Worm (Caenorhabditis elegans): Measurements from ENCODE around the gene oac-52.

oac-52 gene

ce11 chrIV:4307227-4307946 lies 39.0 kb downstream of the oac-52 start, which contains the start of gene set-9:
set-9 (plus strand) TSS chrIV:4307896.
- TF ChIP-seq nhr-21 (tag; optimal IDR thresholded peaks at IDR 0.05) (no peak), nhr-77 (tag; optimal IDR thresholded peaks at IDR 0.05) (no peak), nhr-10 (tag; optimal IDR thresholded peaks at IDR 0.05) (no peak), ztf-11 (tag; optimal IDR thresholded peaks at IDR 0.05) (no peak)

- no peak for TF ChIP-seq nhr-21 (tag; optimal IDR thresholded peaks at IDR 0.05)
- TF ChIP-seq elt-3 (tag; optimal IDR thresholded peaks at IDR 0.05): no peak
- no peak for TF ChIP-seq mdl-1 (tag; optimal IDR thresholded peaks at IDR 0.05)
- no peak for TF ChIP-seq mab-5 (tag; optimal IDR thresholded peaks at IDR 0.05)
- no peak for TF ChIP-seq sma-3 (GFP tag; optimal IDR thresholded peaks at IDR 0.05)
- no peak for TF ChIP-seq egl-27 (tag; optimal IDR thresholded peaks at IDR 0.05)
- TF ChIP-seq sma-9 (GFP tag; optimal IDR thresholded peaks at IDR 0.05): no peak
- TF ChIP-seq sma-9 (tag; optimal IDR thresholded peaks at IDR 0.05): no peak
- TF ChIP-seq Y55F3AM.14 (GFP tag; optimal IDR thresholded peaks at IDR 0.05): no peak
- no peak for TF ChIP-seq skn-1 (tag; optimal IDR thresholded peaks at IDR 0.05)
- TF ChIP-seq ztf-1 (GFP tag; conservative IDR thresholded peaks at IDR 0.05): no peak
- TF ChIP-seq lsy-2 (tag; optimal IDR thresholded peaks at IDR 0.05): no peak
- no peak for TF ChIP-seq lin-11 (tag; optimal IDR thresholded peaks at IDR 0.05)
- TF ChIP-seq ama-1 (optimal IDR thresholded peaks at IDR 0.05): no peak
- no peak for TF ChIP-seq aly-2 (tag; optimal IDR thresholded peaks at IDR 0.05)
- TF ChIP-seq C34F6.9 (tag; optimal IDR thresholded peaks at IDR 0.05): no peak
- no peak for TF ChIP-seq crh-2 (tag; optimal IDR thresholded peaks at IDR 0.05)
- no peak for TF ChIP-seq ceh-82 (tag; optimal IDR thresholded peaks at IDR 0.05)
These were observed 40.1 kb downstream of the oac-52 start for ce11 chrIV:4306317-4306716.

ce11 chrIV:4301202-4301601 lies 45.2 kb downstream of the oac-52 start, which contains the start of gene lgc-22:
lgc-22 (plus strand) TSS chrIV:4301306.
- TF ChIP-seq nhr-10 (tag; optimal IDR thresholded peaks at IDR 0.05) (no peak), crh-2 (tag; optimal IDR thresholded peaks at IDR 0.05) (no peak), aly-2 (tag; optimal IDR thresholded peaks at IDR 0.05) (no peak), peb-1 (tag; optimal IDR thresholded peaks at IDR 0.05) (no peak), sma-9 (GFP tag; optimal IDR thresholded peaks at IDR 0.05) (no peak), sma-9 (tag; optimal IDR thresholded peaks at IDR 0.05) (no peak), ceh-16 (tag; optimal IDR thresholded peaks at IDR 0.05) (no peak), egl-27 (tag; optimal IDR thresholded peaks at IDR 0.05) (no peak), nhr-129 (tag; optimal IDR thresholded peaks at IDR 0.05) (no peak), nhr-237 (tag; optimal IDR thresholded peaks at IDR 0.05) (no peak)

DNA sequence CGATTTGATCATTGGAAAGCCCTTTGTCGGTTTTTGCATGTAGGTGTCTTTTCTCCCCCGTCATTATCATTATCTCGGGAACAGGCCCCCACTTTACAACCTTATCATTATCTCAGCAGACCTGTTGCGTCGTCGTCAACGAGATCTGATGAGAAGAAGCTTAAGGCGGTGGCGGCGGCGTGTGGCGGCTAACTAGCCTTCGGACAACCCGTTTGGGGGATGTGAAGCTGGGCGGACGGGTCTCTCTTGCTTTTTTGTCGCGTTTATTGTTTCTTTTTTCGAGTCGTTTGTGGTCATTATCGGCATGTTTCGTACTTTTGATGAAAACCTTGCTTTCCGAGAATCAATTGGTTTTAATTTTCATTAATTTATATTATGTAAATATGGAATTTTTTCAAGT lies 46.4 kb downstream of the oac-52 start:
- no peak for TF ChIP-seq zag-1 (tag; optimal IDR thresholded peaks at IDR 0.05)
- TF ChIP-seq nhr-25 (tag; optimal IDR thresholded peaks at IDR 0.05): peak; percentile 44
- peak; percentile 30 for TF ChIP-seq nhr-21 (tag; optimal IDR thresholded peaks at IDR 0.05)

DNA sequence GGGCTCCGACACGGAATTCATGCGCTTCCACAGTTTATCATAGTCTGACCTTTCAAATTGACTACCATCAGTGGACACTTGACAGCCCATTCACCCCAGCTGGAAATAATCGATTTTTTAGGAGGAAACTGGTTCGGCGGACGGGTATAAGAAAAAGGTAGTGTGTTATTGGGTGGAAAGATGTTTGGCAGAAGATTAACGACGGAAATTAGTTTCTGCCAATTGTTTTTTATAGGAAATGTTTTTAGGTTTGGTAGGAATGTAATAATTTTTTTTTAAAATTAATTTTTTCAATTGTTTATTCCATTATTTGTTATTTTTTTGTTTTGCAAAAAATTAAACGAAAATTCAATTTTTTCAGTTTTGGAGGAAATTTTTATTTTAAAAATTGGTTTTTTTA lies 47.4 kb downstream of the oac-52 start, which contains the start of gene F15E6.9:
Gene F15E6.9 (minus strand): TSS at position 101 of the 400 bp plus-strand sequence.
- TF ChIP-seq ceh-82 (tag; optimal IDR thresholded peaks at IDR 0.05) (no peak), lsy-2 (tag; optimal IDR thresholded peaks at IDR 0.05) (no peak), sma-3 (GFP tag; optimal IDR thresholded peaks at IDR 0.05) (no peak), ama-1 (optimal IDR thresholded peaks at IDR 0.05) (no peak), nhr-129 (tag; optimal IDR thresholded peaks at IDR 0.05) (no peak), nhr-12 (tag; optimal IDR thresholded peaks at IDR 0.05) (no peak), mbf-1 (tag; optimal IDR thresholded peaks at IDR 0.05) (no peak), nhr-237 (tag; optimal IDR thresholded peaks at IDR 0.05) (no peak), elt-1 (tag; optimal IDR thresholded peaks at IDR 0.05) (no peak), unc-39 (tag; optimal IDR thresholded peaks at IDR 0.05) (no peak)

DNA sequence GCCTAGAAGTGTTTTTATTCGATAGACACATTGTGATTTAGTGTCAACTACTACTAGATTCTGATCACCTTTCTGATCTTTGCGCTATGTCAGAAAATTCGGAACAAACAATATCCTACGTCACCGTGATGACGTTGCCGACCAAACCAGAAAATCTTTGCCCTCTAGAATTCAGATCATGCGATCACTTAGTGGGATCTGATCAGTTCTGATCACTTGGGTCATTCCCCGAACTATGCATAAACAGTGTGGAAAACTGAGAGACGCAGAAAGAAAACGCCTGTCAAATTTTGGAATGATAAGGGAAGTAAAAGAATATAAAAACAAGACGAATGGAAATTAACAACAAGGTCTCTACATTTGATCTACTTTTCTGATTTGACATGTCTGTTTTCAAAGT lies 51.9 kb downstream of the oac-52 start, which contains the start of gene F15E6.3:
Gene F15E6.3 (plus strand): TSS at position 344 of the 400 bp plus-strand sequence.
- TF ChIP-seq blmp-1 (tag; optimal IDR thresholded peaks at IDR 0.05; ENCODE audit: insufficient read depth) (no peak), ceh-82 (tag; optimal IDR thresholded peaks at IDR 0.05) (no peak), mdl-1 (tag; optimal IDR thresholded peaks at IDR 0.05) (no peak), lin-11 (tag; optimal IDR thresholded peaks at IDR 0.05) (no peak), unc-55 (GFP tag; optimal IDR thresholded peaks at IDR 0.05) (no peak), nhr-129 (tag; optimal IDR thresholded peaks at IDR 0.05) (peak; percentile 18), peb-1 (tag; optimal IDR thresholded peaks at IDR 0.05) (no peak), unc-39 (tag; optimal IDR thresholded peaks at IDR 0.05) (no peak), nhr-25 (tag; optimal IDR thresholded peaks at IDR 0.05) (peak; percentile 72), sma-9 (GFP tag; optimal IDR thresholded peaks at IDR 0.05) (peak; percentile 78), sma-9 (tag; optimal IDR thresholded peaks at IDR 0.05) (no peak), lin-39 (tag; optimal IDR thresholded peaks at IDR 0.05) (no peak), alr-1 (tag; optimal IDR thresholded peaks at IDR 0.05) (no peak), F13H6.1 (tag; optimal IDR thresholded peaks at IDR 0.05) (no peak), C34F6.9 (tag; optimal IDR thresholded peaks at IDR 0.05) (no peak), sma-3 (GFP tag; optimal IDR thresholded peaks at IDR 0.05) (peak; percentile 85), gmeb-1 (tag; optimal IDR thresholded peaks at IDR 0.05) (peak; percentile 23), nhr-237 (tag; optimal IDR thresholded peaks at IDR 0.05) (no peak), nhr-21 (tag; optimal IDR thresholded peaks at IDR 0.05) (peak; percentile 72), mbf-1 (tag; optimal IDR thresholded peaks at IDR 0.05) (no peak), dmd-4 (tag; optimal IDR thresholded peaks at IDR 0.05) (no peak)
